Worm (Caenorhabditis elegans) whole organism, L4 larva: Measurements from ENCODE around the gene acl-9.

ENCODE experiments used
- R02D3.7 ChIP-seq: fragments of 150-350 bp; sonication (generic microtip); optimal IDR thresholded peaks from 3 replicates; lab custom pipeline; 2014; ENCODE audit warnings: missing biosample characterization, missing genetic modification characterization
- Y105C5A.15 ChIP-seq: fragments of 200-800 bp; sonication (Bioruptor generic); IDR thresholded peaks from 2 replicates; pipeline ENCODE4 v1.3.6; 2022; ENCODE audit warnings: missing genetic modification characterization, missing compliant biosample characterization
- ZK546.5 ChIP-seq, 2 experiments: sonication (generic microtip); optimal IDR thresholded peaks; 2 replicates each; lab custom pipeline; 2017; ENCODE audit warnings: missing biosample characterization in 2 of 2, missing genetic modification characterization in 2 of 2
- aha-1 ChIP-seq: fragments of 150-350 bp; peaks from one replicate; lab custom pipeline; 2014; ENCODE audit warnings: missing biosample characterization, missing genetic modification characterization
- ama-1 ChIP-seq: fragments of 150-350 bp; optimal IDR thresholded peaks from 2 replicates; lab custom pipeline; 2014; ENCODE audit warnings: inconsistent platforms, mixed read lengths
- ceh-32 ChIP-seq: sonication (generic microtip); optimal IDR thresholded peaks from 2 replicates; lab custom pipeline; 2016; ENCODE audit warnings: mild to moderate bottlenecking, missing genetic modification characterization, missing compliant biosample characterization; ENCODE audit not compliant: poor library complexity
- ceh-62 ChIP-seq: sonication (generic microtip); optimal IDR thresholded peaks from 2 replicates; lab custom pipeline; 2017; ENCODE audit warnings: missing biosample characterization, missing genetic modification characterization
- ceh-82 ChIP-seq: sonication (generic microtip); optimal IDR thresholded peaks from 2 replicates; lab custom pipeline; 2017; ENCODE audit warnings: missing biosample characterization, missing genetic modification characterization
- ces-1 ChIP-seq: fragments of 150-350 bp; sonication (generic microtip); optimal IDR thresholded peaks from 4 replicates; lab custom pipeline; 2014; ENCODE audit warnings: missing biosample characterization, missing genetic modification reagents, missing genetic modification characterization
- cey-2 ChIP-seq: sonication (generic microtip); optimal IDR thresholded peaks from 3 replicates; lab custom pipeline; 2017; ENCODE audit warnings: missing genetic modification characterization, mild to moderate bottlenecking, missing compliant biosample characterization, antibody characterized with exemption, borderline replicate concordance; ENCODE audit not compliant: insufficient read depth
- ctbp-1 ChIP-seq: fragments of 200-800 bp; sonication (Bioruptor generic); IDR thresholded peaks from 2 replicates; pipeline ENCODE4 v1.3.6; 2022; ENCODE audit warnings: missing genetic modification reagents, missing genetic modification characterization, missing compliant biosample characterization
- daf-12 ChIP-seq: fragments of 150-350 bp; optimal IDR thresholded peaks from 2 replicates; lab custom pipeline; 2014; ENCODE audit warnings: missing biosample characterization, missing genetic modification reagents, missing genetic modification characterization
- daf-16 ChIP-seq, 3 experiments: sonication (generic microtip); optimal IDR thresholded peaks; 2 replicates each; lab custom pipeline; 2016 to 2017; ENCODE audit warnings: missing genetic modification characterization in 3 of 3, missing genetic modification reagents in 3 of 3, mild to moderate bottlenecking in 2 of 3, missing compliant biosample characterization in 2 of 3, missing biosample characterization in 1 of 3, moderate library complexity in 1 of 3
- dmd-8 ChIP-seq: fragments of 200-800 bp; sonication (Bioruptor generic); IDR thresholded peaks from 2 replicates; pipeline ENCODE4 v1.3.6; 2022; ENCODE audit warnings: missing genetic modification characterization, missing compliant biosample characterization
- dmd-9 ChIP-seq: fragments of 200-800 bp; sonication (Bioruptor generic); IDR thresholded peaks from 2 replicates; pipeline ENCODE4 v1.3.6; 2022; ENCODE audit warnings: missing genetic modification reagents, missing genetic modification characterization, missing compliant biosample characterization
- dpl-1 ChIP-seq: fragments of 150-350 bp; optimal IDR thresholded peaks from 2 replicates; lab custom pipeline; 2014; ENCODE audit warnings: missing biosample characterization, missing genetic modification reagents, missing genetic modification characterization
- dve-1 ChIP-seq: sonication (generic microtip); optimal IDR thresholded peaks from 2 replicates; lab custom pipeline; 2017; ENCODE audit warnings: antibody characterized with exemption, mild to moderate bottlenecking, missing genetic modification characterization, missing compliant biosample characterization; ENCODE audit not compliant: insufficient read depth
- egl-43 ChIP-seq: fragments of 200-800 bp; sonication (Bioruptor generic); IDR thresholded peaks from 2 replicates; pipeline ENCODE4 v1.3.6; 2022; ENCODE audit warnings: missing genetic modification reagents, missing genetic modification characterization, missing compliant biosample characterization
- fkh-10 ChIP-seq: fragments of 150-350 bp; optimal IDR thresholded peaks from 2 replicates; lab custom pipeline; 2014; ENCODE audit warnings: missing biosample characterization, missing genetic modification reagents, missing genetic modification characterization
- hlh-11 ChIP-seq: fragments of 200-800 bp; sonication (Bioruptor generic); optimal IDR thresholded peaks from 2 replicates; lab custom pipeline; 2018; ENCODE audit warnings: mild to moderate bottlenecking, missing genetic modification characterization, missing compliant biosample characterization
- hlh-30 ChIP-seq: sonication (generic microtip); optimal IDR thresholded peaks from 2 replicates; lab custom pipeline; 2017; ENCODE audit warnings: antibody characterized with exemption, mild to moderate bottlenecking, missing genetic modification characterization, missing compliant biosample characterization; ENCODE audit not compliant: insufficient read depth
- hmg-1.1 ChIP-seq: fragments of 200-800 bp; sonication (Bioruptor generic); IDR thresholded peaks from 2 replicates; pipeline ENCODE4 v1.3.6; 2022; ENCODE audit warnings: missing genetic modification reagents, missing genetic modification characterization, missing compliant biosample characterization
- lim-7 ChIP-seq: fragments of 200-800 bp; sonication (Bioruptor generic); IDR thresholded peaks from 2 replicates; pipeline ENCODE4 v1.3.6; 2022; ENCODE audit warnings: missing genetic modification characterization, missing compliant biosample characterization
- lin-1 ChIP-seq: fragments of 200-800 bp; sonication (Bioruptor generic); IDR thresholded peaks from 2 replicates; pipeline ENCODE4 v1.3.6; 2022; ENCODE audit warnings: missing genetic modification reagents, missing genetic modification characterization, missing compliant biosample characterization
- lin-13 ChIP-seq: fragments of 150-350 bp; optimal IDR thresholded peaks from 2 replicates; lab custom pipeline; 2014; ENCODE audit warnings: missing biosample characterization, missing genetic modification reagents, missing genetic modification characterization
- lin-15B ChIP-seq: fragments of 150-350 bp; sonication (generic microtip); optimal IDR thresholded peaks from 3 replicates; lab custom pipeline; 2014; ENCODE audit warnings: missing biosample characterization, missing genetic modification characterization
- lin-38 ChIP-seq: fragments of 200-800 bp; sonication (Bioruptor generic); IDR thresholded peaks from 2 replicates; pipeline ENCODE4 v1.3.6; 2022; ENCODE audit warnings: missing genetic modification reagents, missing genetic modification characterization, missing compliant biosample characterization
- lsy-2 ChIP-seq, 2 experiments: fragments of 150-350 bp in 1 of 2; sonication (generic microtip) in 1 of 2; optimal IDR thresholded peaks; 2 replicates each; lab custom pipeline; 2014 to 2017; ENCODE audit warnings: missing biosample characterization in 2 of 2, missing genetic modification characterization in 2 of 2
- madf-9 ChIP-seq: fragments of 200-800 bp; sonication (Bioruptor generic); conservative IDR thresholded peaks from 2 replicates; pipeline ENCODE4 v1.3.6; 2022; ENCODE audit warnings: missing genetic modification reagents, missing genetic modification characterization, missing compliant biosample characterization
- mdt-29 ChIP-seq: fragments of 200-800 bp; sonication (Bioruptor generic); IDR thresholded peaks from 2 replicates; pipeline ENCODE4 v1.3.6; 2022; ENCODE audit warnings: missing genetic modification reagents, missing genetic modification characterization, missing compliant biosample characterization
- mep-1 ChIP-seq: fragments of 150-350 bp; sonication (generic microtip); optimal IDR thresholded peaks from 3 replicates; lab custom pipeline; 2014; ENCODE audit warnings: missing biosample characterization, missing genetic modification characterization
- mes-2 ChIP-seq: sonication (generic microtip); optimal IDR thresholded peaks from 2 replicates; lab custom pipeline; 2016; ENCODE audit warnings: missing genotype, mild to moderate bottlenecking, missing genetic modification characterization, missing compliant biosample characterization; ENCODE audit not compliant: poor library complexity, severe bottlenecking
- mxl-2 ChIP-seq: fragments of 200-800 bp; sonication (Bioruptor generic); conservative IDR thresholded peaks from 2 replicates; pipeline ENCODE4 v1.3.6; 2022; ENCODE audit warnings: missing genetic modification reagents, missing genetic modification characterization, missing compliant biosample characterization
- nhr-111 ChIP-seq: fragments of 200-800 bp; sonication (Bioruptor generic); optimal IDR thresholded peaks from 2 replicates; lab custom pipeline; 2018; ENCODE audit warnings: mild to moderate bottlenecking, missing genetic modification characterization, missing compliant biosample characterization
- nhr-41 ChIP-seq: fragments of 200-800 bp; sonication (Bioruptor generic); IDR thresholded peaks from 2 replicates; pipeline ENCODE4 v1.3.6; 2022; ENCODE audit warnings: missing genetic modification reagents, missing genetic modification characterization, missing compliant biosample characterization
- nhr-6 ChIP-seq: fragments of 150-350 bp; optimal IDR thresholded peaks from 2 replicates; lab custom pipeline; 2014; ENCODE audit warnings: missing biosample characterization, missing genetic modification characterization
- nhr-76 ChIP-seq: fragments of 150-350 bp; optimal IDR thresholded peaks from 2 replicates; lab custom pipeline; 2014; ENCODE audit warnings: missing biosample characterization, missing genetic modification characterization
- nhr-77 ChIP-seq: fragments of 150-350 bp; optimal IDR thresholded peaks from 2 replicates; lab custom pipeline; 2014; ENCODE audit warnings: missing biosample characterization, missing genetic modification characterization
- pha-4 ChIP-seq, 2 experiments: fragments of 150-350 bp in 1 of 2; fragments of 200-800 bp in 1 of 2; sonication (Bioruptor generic) in 1 of 2; IDR thresholded peaks in 1 of 2; optimal IDR thresholded peaks in 1 of 2; 2 replicates each; pipeline versions ENCODE4 v1.3.6 to Lab custom; 2014 to 2022; ENCODE audit warnings: missing genetic modification characterization in 2 of 2, missing genetic modification reagents in 2 of 2, missing biosample characterization in 1 of 2, missing compliant biosample characterization in 1 of 2
- pqm-1 ChIP-seq: sonication (generic microtip); optimal IDR thresholded peaks from 2 replicates; lab custom pipeline; 2017; ENCODE audit warnings: missing biosample characterization, missing genetic modification characterization
- rbr-2 ChIP-seq: sonication (generic microtip); optimal IDR thresholded peaks from 2 replicates; lab custom pipeline; 2016; ENCODE audit warnings: missing genotype, missing genetic modification characterization, missing compliant biosample characterization
- set-16 ChIP-seq: fragments of 200-800 bp; sonication (Bioruptor generic); IDR thresholded peaks from 2 replicates; pipeline ENCODE4 v1.3.6; 2022; ENCODE audit warnings: missing genetic modification reagents, missing genetic modification characterization, missing compliant biosample characterization
- spr-1 ChIP-seq: sonication (generic microtip); optimal IDR thresholded peaks from 2 replicates; lab custom pipeline; 2016; ENCODE audit warnings: mild to moderate bottlenecking, missing genetic modification characterization, missing compliant biosample characterization
- tra-1 ChIP-seq: fragments of 200-800 bp; sonication (Bioruptor generic); IDR thresholded peaks from 2 replicates; pipeline ENCODE4 v1.3.6; 2022; ENCODE audit warnings: missing genetic modification reagents, missing genetic modification characterization, missing compliant biosample characterization
- unc-130 ChIP-seq: sonication (generic microtip); optimal IDR thresholded peaks from 2 replicates; lab custom pipeline; 2016; ENCODE audit warnings: missing genetic modification reagents, missing genetic modification characterization, missing compliant biosample characterization
- unc-39 ChIP-seq: sonication (generic microtip); optimal IDR thresholded peaks from 2 replicates; lab custom pipeline; 2017; ENCODE audit warnings: missing biosample characterization, missing genetic modification characterization
- zfp-2 ChIP-seq: sonication (generic microtip); optimal IDR thresholded peaks from 2 replicates; lab custom pipeline; 2016; ENCODE audit warnings: mild to moderate bottlenecking, missing genetic modification characterization, missing compliant biosample characterization

Gene acl-9

ce11 chrV:6476026-6476425, 23.0 kb downstream of the acl-9 start (continued):
- TF ChIP-seq nhr-77 (tag; lab: Kevin White, UChicago) (peak; percentile 43), pqm-1 (tag; lab: Kevin White, UChicago) (peak; percentile 90), hlh-30 (tag; lab: Kevin White, UChicago) (no peak), hlh-11 (tag; lab: Kevin White, UChicago) (peak; percentile 61), fkh-10 (GFP tag; lab: Kevin White, UChicago) (no peak), ces-1 (GFP tag; lab: Kevin White, UChicago) (no peak), ceh-32 (tag; lab: Kevin White, UChicago) (no peak), nhr-76 (tag; lab: Kevin White, UChicago) (no peak), spr-1 (tag; lab: Kevin White, UChicago) (no peak), zfp-2 (tag; lab: Kevin White, UChicago) (no peak), lin-38 (no peak), lim-7 (GFP tag; lab: Robert Waterston, UW) (no peak), lin-1 (GFP tag; lab: Robert Waterston, UW) (peak; percentile 46; the same call in 1 of the 2 replicates), hmg-1.1 (GFP tag; lab: Robert Waterston, UW) (no peak), mxl-2 (GFP tag; lab: Robert Waterston, UW) (no peak), lin-13 (no peak), ZK546.5 (tag; optimal IDR thresholded peaks at IDR 0.05; lab: Kevin White, UChicago) (no peak), pha-4 (GFP tag; IDR thresholded peaks at IDR 0.05; lab: Robert Waterston, UW) (no peak), pha-4 (tag; optimal IDR thresholded peaks at IDR 0.05; lab: Kevin White, UChicago) (no peak), dve-1 (tag; lab: Kevin White, UChicago) (peak; percentile 83), rbr-2 (no peak), unc-130 (no peak), ceh-82 (no peak), mes-2 (tag; lab: Kevin White, UChicago) (no peak), nhr-111 (GFP tag; lab: Kevin White, UChicago) (no peak), ceh-62 (tag; lab: Kevin White, UChicago) (no peak), mdt-29 (GFP tag; lab: Robert Waterston, UW) (no peak), egl-43 (GFP tag; lab: Robert Waterston, UW) (no peak), dmd-9 (GFP tag; lab: Robert Waterston, UW) (no peak), dpl-1 (GFP tag; lab: Kevin White, UChicago) (peak; percentile 36), mep-1 (tag; lab: Kevin White, UChicago) (peak; percentile 18), Y105C5A.15 (GFP tag; lab: Robert Waterston, UW) (no peak), unc-39 (tag; lab: Kevin White, UChicago) (no peak), nhr-41 (GFP tag; lab: Robert Waterston, UW) (no peak), dmd-8 (no peak), ama-1 (no peak), tra-1 (GFP tag; lab: Robert Waterston, UW) (no peak), set-16 (GFP tag; lab: Robert Waterston, UW) (no peak), lsy-2 (tag; optimal IDR thresholded peaks at IDR 0.05; lab: Kevin White, UChicago) (no peak), lin-15B (tag; lab: Kevin White, UChicago) (no peak), aha-1 (tag; lab: Kevin White, UChicago) (no peak), daf-12 (tag; lab: Kevin White, UChicago) (no peak), nhr-6 (tag; lab: Kevin White, UChicago) (no peak), madf-9 (GFP tag; lab: Robert Waterston, UW) (no peak), daf-16 (GFP tag; optimal IDR thresholded peaks at IDR 0.05; lab: Kevin White, UChicago) (no peak), daf-16 (tag; optimal IDR thresholded peaks at IDR 0.05; lab: Kevin White, UChicago) (peak; percentile 77), R02D3.7 (tag; lab: Kevin White, UChicago) (no peak), cey-2 (tag; lab: Kevin White, UChicago) (no peak), ctbp-1 (GFP tag; lab: Robert Waterston, UW) (no peak)
